Fruit fly (Drosophila melanogaster) whole organism, embryonic: ENCODE results near the gene CG13949.

Experiments
- CG10209 ChIP-seq: fragments of 200-800 bp; sonication (Bioruptor generic); optimal IDR thresholded peaks from 3 replicates; lab custom pipeline; 2017; ENCODE audit warnings: missing biosample characterization, mild to moderate bottlenecking, missing genetic modification characterization, missing genetic modification reagents
- CG10565 ChIP-seq: fragments of 200-800 bp; sonication (Bioruptor generic); optimal IDR thresholded peaks from 3 replicates; lab custom pipeline; 2016; ENCODE audit warnings: missing biosample characterization, mild to moderate bottlenecking, missing genetic modification characterization
- CG11398 ChIP-seq: fragments of 200-800 bp; sonication (Bioruptor generic); optimal IDR thresholded peaks from 2 replicates; lab custom pipeline; 2016; ENCODE audit warnings: missing biosample characterization, missing genetic modification characterization
- CG12071 ChIP-seq: fragments of 200-800 bp; sonication (Bioruptor generic); optimal IDR thresholded peaks from 3 replicates; lab custom pipeline; 2018; ENCODE audit warnings: missing biosample characterization, mild to moderate bottlenecking, missing genetic modification characterization
- CG12219 ChIP-seq: fragments of 200-800 bp; sonication (Bioruptor generic); optimal IDR thresholded peaks from 3 replicates; lab custom pipeline; 2018; ENCODE audit warnings: missing biosample characterization, mild to moderate bottlenecking, missing genetic modification characterization
- CG12236 ChIP-seq: fragments of 200-800 bp; sonication (Bioruptor generic); optimal IDR thresholded peaks from 2 replicates; lab custom pipeline; 2016; ENCODE audit warnings: missing biosample characterization, missing genetic modification characterization
- CG12391 ChIP-seq: fragments of 200-800 bp; sonication (Bioruptor generic); optimal IDR thresholded peaks from 3 replicates; lab custom pipeline; 2018; ENCODE audit warnings: missing biosample characterization, mild to moderate bottlenecking, missing genetic modification characterization, moderate library complexity
- CG12769 ChIP-seq: fragments of 200-800 bp; sonication (Bioruptor generic); optimal IDR thresholded peaks from 2 replicates; lab custom pipeline; 2019; ENCODE audit warnings: missing biosample characterization, mild to moderate bottlenecking, missing genetic modification characterization, moderate library complexity
- CG13123 ChIP-seq: fragments of 200-800 bp; sonication (Bioruptor generic); optimal IDR thresholded peaks from 2 replicates; lab custom pipeline; 2016; ENCODE audit warnings: missing biosample characterization, missing genetic modification characterization
- CG13287 ChIP-seq: fragments of 200-800 bp; sonication (Bioruptor generic); IDR thresholded peaks from 2 replicates; pipeline ENCODE4 v1.3.6; 2022; ENCODE audit warnings: missing biosample characterization, missing genetic modification characterization; ENCODE audit not compliant: partially characterized antibody
- CG15514 ChIP-seq: fragments of 200-800 bp; sonication (Bioruptor generic); optimal IDR thresholded peaks from 3 replicates; lab custom pipeline; 2017; ENCODE audit warnings: missing biosample characterization, missing genetic modification characterization, mild to moderate bottlenecking, moderate library complexity, missing genetic modification reagents
- CG15601 ChIP-seq: fragments of 200-800 bp; sonication (Bioruptor generic); optimal IDR thresholded peaks from 3 replicates; lab custom pipeline; 2019; ENCODE audit warnings: missing biosample characterization, mild to moderate bottlenecking, missing genetic modification characterization, moderate library complexity
- CG15696 ChIP-seq: fragments of 200-800 bp; sonication (Bioruptor generic); optimal IDR thresholded peaks from 2 replicates; lab custom pipeline; 2019; ENCODE audit warnings: missing biosample characterization, mild to moderate bottlenecking, missing genetic modification characterization, moderate library complexity
- CG17829 ChIP-seq: fragments of 200-800 bp; optimal IDR thresholded peaks from 2 replicates; lab custom pipeline; 2019; ENCODE audit warnings: missing biosample characterization, mild to moderate bottlenecking, missing genetic modification characterization, moderate library complexity
- CG31441 ChIP-seq: fragments of 200-800 bp; sonication (Bioruptor generic); IDR thresholded peaks from 2 replicates; pipeline ENCODE4 v1.3.6; 2022; ENCODE audit warnings: missing biosample characterization, missing genetic modification characterization
- CG3847 ChIP-seq: fragments of 200-800 bp; sonication (Bioruptor generic); IDR thresholded peaks from 2 replicates; pipeline ENCODE4 v1.3.6; 2022; ENCODE audit warnings: missing biosample characterization, missing genetic modification characterization
- CG4404 ChIP-seq: fragments of 200-800 bp; sonication (Bioruptor generic); IDR thresholded peaks from 2 replicates; pipeline ENCODE4 v1.3.6; 2022; ENCODE audit warnings: missing biosample characterization, missing genetic modification characterization
- CG7271 ChIP-seq: fragments of 200-800 bp; sonication (Bioruptor generic); optimal IDR thresholded peaks from 2 replicates; lab custom pipeline; 2018; ENCODE audit warnings: missing biosample characterization, mild to moderate bottlenecking, missing genetic modification characterization, moderate library complexity
- CG7357 ChIP-seq: fragments of 200-800 bp; sonication (Bioruptor generic); IDR thresholded peaks from 3 replicates; pipeline ENCODE4 v1.3.6; 2022; ENCODE audit warnings: missing biosample characterization, missing genetic modification characterization
- CG8388 ChIP-seq: fragments of 200-800 bp; sonication (Bioruptor generic); optimal IDR thresholded peaks from 2 replicates; lab custom pipeline; 2019; ENCODE audit warnings: missing biosample characterization, mild to moderate bottlenecking, missing genetic modification characterization, moderate library complexity
- CTCF ChIP-seq: fragments of 200-800 bp; sonication (Bioruptor generic); optimal IDR thresholded peaks from 2 replicates; lab custom pipeline; 2017; ENCODE audit warnings: missing biosample characterization, mild to moderate bottlenecking, missing genetic modification characterization, moderate library complexity
- Dfd ChIP-seq, 2 experiments: fragments of >200 bp; optimal IDR thresholded peaks; 2 replicates each; lab custom pipeline; 2017; ENCODE audit warnings: missing biosample characterization in 2 of 2, missing genetic modification characterization in 2 of 2
- E2f2 ChIP-seq: fragments of 200-800 bp; sonication (Bioruptor generic); IDR thresholded peaks from 2 replicates; pipeline ENCODE4 v1.3.6; 2022; ENCODE audit warnings: missing biosample characterization, missing genetic modification characterization
- H2.0 ChIP-seq: fragments of 200-800 bp; sonication (Bioruptor generic); IDR thresholded peaks from 2 replicates; pipeline ENCODE4 v1.3.6; 2022; ENCODE audit warnings: missing biosample characterization, missing genetic modification characterization
- Hsf ChIP-seq: fragments of 200-800 bp; sonication (Bioruptor generic); optimal IDR thresholded peaks from 3 replicates; lab custom pipeline; 2016; ENCODE audit warnings: missing biosample characterization, missing genetic modification characterization
- Oaz ChIP-seq: fragments of 200-800 bp; sonication (Bioruptor generic); IDR thresholded peaks from 2 replicates; pipeline ENCODE4 v1.3.6; 2022; ENCODE audit warnings: missing biosample characterization, missing genetic modification characterization
- al ChIP-seq: fragments of 200-800 bp; sonication (Bioruptor generic); IDR thresholded peaks from 2 replicates; pipeline ENCODE4 v1.3.6; 2022; ENCODE audit warnings: missing biosample characterization, missing genetic modification characterization
- bbx ChIP-seq: fragments of 200-800 bp; sonication (Bioruptor generic); IDR thresholded peaks from 2 replicates; pipeline ENCODE4 v1.3.6; 2022; ENCODE audit warnings: missing biosample characterization, missing genetic modification characterization; ENCODE audit not compliant: partially characterized antibody
- bcd ChIP-seq: fragments of 200-800 bp; sonication (Bioruptor generic); optimal IDR thresholded peaks from 2 replicates; lab custom pipeline; 2017; ENCODE audit warnings: missing biosample characterization, mild to moderate bottlenecking, missing genetic modification characterization
- bowl ChIP-seq: fragments of 200-800 bp; sonication (Bioruptor generic); IDR thresholded peaks from 2 replicates; pipeline ENCODE4 v1.3.6; 2022; ENCODE audit warnings: missing biosample characterization, missing genetic modification characterization
- ci ChIP-seq: fragments of 200-800 bp; sonication (Bioruptor generic); IDR thresholded peaks from 3 replicates; pipeline ENCODE4 v1.3.6; 2022; ENCODE audit warnings: missing biosample characterization, missing genetic modification characterization
- danr ChIP-seq: fragments of 200-800 bp; sonication (Bioruptor generic); IDR thresholded peaks from 2 replicates; pipeline ENCODE4 v1.3.6; 2022; ENCODE audit warnings: missing biosample characterization, missing genetic modification characterization
- disco-r ChIP-seq: fragments of 200-800 bp; sonication (Bioruptor generic); optimal IDR thresholded peaks from 2 replicates; lab custom pipeline; 2016; ENCODE audit warnings: missing biosample characterization, missing genetic modification characterization
- dm ChIP-seq: fragments of 200-800 bp; sonication (Bioruptor generic); optimal IDR thresholded peaks from 3 replicates; lab custom pipeline; 2016; ENCODE audit warnings: missing biosample characterization, missing genetic modification characterization
- fd64A ChIP-seq: fragments of 200-800 bp; sonication (Bioruptor generic); optimal IDR thresholded peaks from 3 replicates; lab custom pipeline; 2018; ENCODE audit warnings: missing biosample characterization, mild to moderate bottlenecking, missing genetic modification characterization
- fd96Cb ChIP-seq: fragments of 200-800 bp; sonication (Bioruptor generic); optimal IDR thresholded peaks from 2 replicates; lab custom pipeline; 2018; ENCODE audit warnings: missing biosample characterization, mild to moderate bottlenecking, missing genetic modification characterization, moderate library complexity
- ftz-f1 ChIP-seq: fragments of 200-800 bp; sonication (Bioruptor generic); optimal IDR thresholded peaks from 2 replicates; lab custom pipeline; 2016; ENCODE audit warnings: missing biosample characterization, missing genetic modification characterization
- gcm ChIP-seq: fragments of 200-800 bp; sonication (Bioruptor generic); optimal IDR thresholded peaks from 2 replicates; lab custom pipeline; 2019; ENCODE audit warnings: missing biosample characterization, mild to moderate bottlenecking, missing genetic modification characterization, moderate library complexity
- inv ChIP-seq: fragments of 200-800 bp; sonication (Bioruptor generic); IDR thresholded peaks from 2 replicates; pipeline ENCODE4 v1.3.6; 2022; ENCODE audit warnings: missing biosample characterization, missing genetic modification characterization; ENCODE audit not compliant: partially characterized antibody
- jumu ChIP-seq: fragments of 200-800 bp; sonication (Bioruptor generic); optimal IDR thresholded peaks from 3 replicates; lab custom pipeline; 2016; ENCODE audit warnings: missing biosample characterization, missing genetic modification characterization
- kah ChIP-seq: fragments of 200-800 bp; sonication (Bioruptor generic); optimal IDR thresholded peaks from 2 replicates; lab custom pipeline; 2018; ENCODE audit warnings: missing biosample characterization, mild to moderate bottlenecking, missing genetic modification characterization
- lov ChIP-seq, 2 experiments: fragments of 200-800 bp in 1 of 2; fragments of >200 bp in 1 of 2; sonication (Bioruptor generic) in 1 of 2; IDR thresholded peaks in 1 of 2; optimal IDR thresholded peaks in 1 of 2; 2 replicates in 1 of 2; 3 replicates in 1 of 2; pipeline versions ENCODE4 v1.3.6 to Lab custom; 2017 to 2022; ENCODE audit warnings: missing biosample characterization in 1 of 2, missing genetic modification characterization in 1 of 2
- luna ChIP-seq: fragments of 200-800 bp; sonication (Bioruptor generic); optimal IDR thresholded peaks from 2 replicates; lab custom pipeline; 2016; ENCODE audit warnings: missing biosample characterization, missing genetic modification characterization
- nau ChIP-seq: fragments of 200-800 bp; sonication (Bioruptor generic); optimal IDR thresholded peaks from 3 replicates; lab custom pipeline; 2017; ENCODE audit warnings: missing biosample characterization, mild to moderate bottlenecking, missing genetic modification characterization, missing genetic modification reagents
- oc ChIP-seq: fragments of 200-800 bp; sonication (Bioruptor generic); optimal IDR thresholded peaks from 2 replicates; lab custom pipeline; 2018; ENCODE audit warnings: missing biosample characterization, mild to moderate bottlenecking, missing genetic modification characterization, moderate library complexity
- pfk ChIP-seq: fragments of 200-800 bp; sonication (Bioruptor generic); optimal IDR thresholded peaks from 2 replicates; lab custom pipeline; 2018; ENCODE audit warnings: missing biosample characterization, mild to moderate bottlenecking, missing genetic modification characterization, moderate library complexity
- ranshi ChIP-seq: fragments of 200-800 bp; sonication (Bioruptor generic); IDR thresholded peaks from 2 replicates; pipeline ENCODE4 v1.3.6; 2022; ENCODE audit warnings: missing biosample characterization, missing genetic modification characterization
- slou ChIP-seq: fragments of 200-800 bp; sonication (Bioruptor generic); optimal IDR thresholded peaks from 3 replicates; lab custom pipeline; 2016; ENCODE audit warnings: missing biosample characterization, missing genetic modification characterization
- tin ChIP-seq: fragments of 200-800 bp; sonication (Bioruptor generic); optimal IDR thresholded peaks from 3 replicates; lab custom pipeline; 2016; ENCODE audit warnings: missing biosample characterization, missing genetic modification characterization

Gene CG13949

DNA sequence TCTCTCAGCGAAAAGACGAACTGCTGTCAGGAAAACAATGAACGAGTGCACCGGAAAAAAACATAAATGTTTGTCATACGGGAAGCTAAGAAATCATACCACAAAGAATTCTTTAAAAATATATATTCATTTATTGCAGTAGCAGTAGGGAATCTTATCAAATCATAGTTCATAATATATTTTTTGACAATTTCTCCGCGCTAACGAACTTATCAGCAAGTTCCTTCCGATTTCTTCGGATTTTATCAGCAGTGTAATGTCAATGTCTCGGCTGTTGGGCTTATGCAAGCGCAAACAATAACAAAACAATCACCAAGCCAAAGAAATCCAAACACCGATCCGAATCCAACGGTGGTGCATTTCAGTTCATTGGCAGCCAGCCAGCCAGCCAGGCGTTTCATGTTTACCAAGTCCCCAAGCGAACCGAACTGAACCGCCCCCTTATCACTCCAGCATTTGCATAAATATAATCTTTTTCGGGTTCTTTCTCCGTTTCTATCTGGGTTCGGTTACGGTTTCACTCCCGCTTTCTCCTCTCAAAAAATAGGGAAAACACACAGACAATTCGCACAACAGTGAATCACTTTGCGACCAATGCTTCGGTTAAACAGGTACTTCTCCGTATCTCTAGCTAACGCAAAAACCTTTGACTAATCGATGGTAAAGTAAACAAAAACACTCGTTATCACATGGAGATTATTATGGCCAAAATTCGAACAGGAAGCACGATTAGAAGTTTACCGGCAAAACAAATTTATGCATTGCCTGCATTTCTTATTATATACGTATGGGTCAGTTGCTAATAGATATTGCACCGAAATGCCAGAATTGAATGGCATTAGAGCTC is 27.4 kb upstream of the CG13949 start (continued):
- TF ChIP-seq E2f2 (GFP tag; lab: Robert Waterston, UW) (no peak), Dfd (GFP tag; optimal IDR thresholded peaks at IDR 0.05; lab: Kevin White, UChicago) (no peak), CG7271 (tag; lab: Kevin White, UChicago) (no peak), CG31441 (GFP tag; lab: Robert Waterston, UW) (no peak), bbx (GFP tag; lab: Robert Waterston, UW) (no peak), luna (GFP tag; lab: Kevin White, UChicago) (no peak), CG10209 (peak; percentile 33), ranshi (GFP tag; lab: Robert Waterston, UW) (no peak), fd96Cb (tag; lab: Kevin White, UChicago) (peak; percentile 39), bowl (GFP tag; lab: Robert Waterston, UW) (no peak), danr (GFP tag; lab: Robert Waterston, UW) (no peak), CG12391 (tag; lab: Kevin White, UChicago) (peak; percentile 74), CG12071 (GFP tag; lab: Kevin White, UChicago) (no peak), ftz-f1 (no peak), fd64A (GFP tag; lab: Kevin White, UChicago) (peak; percentile 48), H2.0 (GFP tag; lab: Robert Waterston, UW) (no peak), jumu (GFP tag; lab: Kevin White, UChicago) (no peak), Hsf (GFP tag; lab: Kevin White, UChicago) (peak; percentile 50), CG8388 (peak; percentile 23), CG10565 (no peak), CG12769 (tag; lab: Kevin White, UChicago) (no peak), Oaz (GFP tag; lab: Robert Waterston, UW) (no peak), CG15601 (tag; lab: Kevin White, UChicago) (peak; percentile 27), ci (GFP tag; lab: Robert Waterston, UW) (peak; percentile 70), CG15696 (tag; lab: Kevin White, UChicago) (peak; percentile 19), al (GFP tag; lab: Robert Waterston, UW) (no peak), CG4404 (no peak), CG13287 (GFP tag; lab: Robert Waterston, UW) (no peak), kah (no peak), nau (GFP tag; lab: Kevin White, UChicago) (no peak), CG3847 (GFP tag; lab: Robert Waterston, UW) (no peak), lov (optimal IDR thresholded peaks at IDR 0.05; lab: Kevin White, UChicago) (no peak), lov (GFP tag; IDR thresholded peaks at IDR 0.05; lab: Robert Waterston, UW) (0 out of 3 replicates have a peak, but pooled peaks have one; percentile 17), pfk (GFP tag; lab: Kevin White, UChicago) (no peak), bcd (GFP tag; lab: Kevin White, UChicago) (no peak), slou (GFP tag; lab: Kevin White, UChicago) (no peak), disco-r (no peak), CG12219 (GFP tag; lab: Kevin White, UChicago) (no peak), inv (GFP tag; lab: Robert Waterston, UW) (no peak), CG13123 (no peak), CG17829 (tag; lab: Kevin White, UChicago) (peak; percentile 11), CTCF (no peak), tin (peak; percentile 15), CG15514 (no peak), dm (GFP tag; lab: Kevin White, UChicago) (no peak), CG11398 (no peak), oc (tag; lab: Kevin White, UChicago) (peak; percentile 57), CG7357 (GFP tag; lab: Robert Waterston, UW) (no peak), CG12236 (GFP tag; lab: Kevin White, UChicago) (no peak), gcm (GFP tag; lab: Kevin White, UChicago) (peak; percentile 46)
